Fruit fly (Drosophila melanogaster): ENCODE results near the gene lush.

The lush gene

dm6 chr3L:19618072-19618958 is 12.4 kb upstream of the lush start, which contains the start of gene asf1 (continued):
- peak; percentile 24; the same call in 1 of the 2 replicates for TF ChIP-seq HLH3B (GFP tag; IDR thresholded peaks at IDR 0.05)
- TF ChIP-seq sna (GFP tag; IDR thresholded peaks at IDR 0.05; ENCODE audit: partially characterized antibody) = peak; percentile 67
- TF ChIP-seq knrl (GFP tag; IDR thresholded peaks at IDR 0.05; ENCODE audit: partially characterized antibody) = peak; percentile 76
- no peak for TF ChIP-seq p53 (GFP tag; optimal IDR thresholded peaks at IDR 0.05)
- TF ChIP-seq CG30020 (tag; optimal IDR thresholded peaks at IDR 0.05) = peak; percentile 23
- peak; percentile 73; the same call in 1 of the 3 replicates for TF ChIP-seq hb (GFP tag; IDR thresholded peaks at IDR 0.05; ENCODE audit: partially characterized antibody)
- TF ChIP-seq zen (tag; optimal IDR thresholded peaks at IDR 0.05) = peak; percentile 2
- peak; percentile 21 for TF ChIP-seq CG4617 (GFP tag; optimal IDR thresholded peaks at IDR 0.05; ENCODE audit: borderline replicate concordance)
- TF ChIP-seq CG10543 (GFP tag; optimal IDR thresholded peaks at IDR 0.05) = no peak
- no peak for TF ChIP-seq CG32767 (GFP tag; IDR thresholded peaks at IDR 0.05)
- TF ChIP-seq inv (GFP tag; IDR thresholded peaks at IDR 0.05; ENCODE audit: partially characterized antibody) = peak; percentile 71
- TF ChIP-seq CG12299 (tag; optimal IDR thresholded peaks at IDR 0.05) = no peak
- TF ChIP-seq CG12391 (tag; optimal IDR thresholded peaks at IDR 0.05) = peak; percentile 45
- peak; percentile 82 for TF ChIP-seq CG13287 (GFP tag; IDR thresholded peaks at IDR 0.05; ENCODE audit: partially characterized antibody)
- peak; percentile 88 for TF ChIP-seq CG9797 (GFP tag; optimal IDR thresholded peaks at IDR 0.05)
- TF ChIP-seq Scr (GFP tag; IDR thresholded peaks at IDR 0.05; ENCODE audit: partially characterized antibody) = peak; percentile 86
- TF ChIP-seq Camta (GFP tag; optimal IDR thresholded peaks at IDR 0.05) = no peak
- peak; percentile 15 for TF ChIP-seq CG7556 (GFP tag; optimal IDR thresholded peaks at IDR 0.05)

- TF ChIP-seq CG10209 (GFP tag; optimal IDR thresholded peaks at IDR 0.05) (peak; percentile 99), luna (GFP tag; optimal IDR thresholded peaks at IDR 0.05) (peak; percentile 95), CG7372 (GFP tag; IDR thresholded peaks at IDR 0.05) (peak; percentile 99), Hand (GFP tag; optimal IDR thresholded peaks at IDR 0.05) (peak; percentile 97), br (optimal IDR thresholded peaks at IDR 0.05) (no peak), sim (GFP tag; IDR thresholded peaks at IDR 0.05) (peak; percentile 94), dmrt11E (tag; optimal IDR thresholded peaks at IDR 0.05) (peak; percentile 99), pho (GFP tag; optimal IDR thresholded peaks at IDR 0.05) (peak; percentile 99), CG3726 (GFP tag; IDR thresholded peaks at IDR 0.05) (peak; percentile 97), Ptx1 (GFP tag; IDR thresholded peaks at IDR 0.05) (peak; percentile 99), CG33557 (GFP tag; optimal IDR thresholded peaks at IDR 0.05) (peak; percentile 100), BtbVII (GFP tag; optimal IDR thresholded peaks at IDR 0.05) (peak; percentile 99), nau (GFP tag; optimal IDR thresholded peaks at IDR 0.05) (no peak), sisA (GFP tag; IDR thresholded peaks at IDR 0.05) (peak; percentile 99), unc-4 (GFP tag; IDR thresholded peaks at IDR 0.05; ENCODE audit: partially characterized antibody) (peak; percentile 51; the same call in 1 of the 2 replicates), Fer3 (tag; optimal IDR thresholded peaks at IDR 0.05) (peak; percentile 99), Rfx (GFP tag; IDR thresholded peaks at IDR 0.05) (peak; percentile 99), CG5953 (GFP tag; IDR thresholded peaks at IDR 0.05) (peak; percentile 95), CG31365 (tag; optimal IDR thresholded peaks at IDR 0.05) (peak; percentile 79), CG1529 (GFP tag; optimal IDR thresholded peaks at IDR 0.05) (peak; percentile 99), gce (GFP tag; IDR thresholded peaks at IDR 0.05) (peak; percentile 95), Ets65A (GFP tag) (peak; percentile 100), CG42726 (GFP tag; IDR thresholded peaks at IDR 0.05; ENCODE audit: partially characterized antibody) (0 out of 2 replicates have a peak, but pooled peaks have one; percentile 32), disco-r (GFP tag; optimal IDR thresholded peaks at IDR 0.05) (peak; percentile 96), Doc3 (GFP tag; IDR thresholded peaks at IDR 0.05; ENCODE audit: partially characterized antibody) (no peak; the same call in 2 of the 3 replicates), CG30403 (GFP tag; optimal IDR thresholded peaks at IDR 0.05) (peak; percentile 100), CG10654 (GFP tag; optimal IDR thresholded peaks at IDR 0.05) (peak; percentile 99), Nf-YB (GFP tag; optimal IDR thresholded peaks at IDR 0.05) (peak; percentile 90), CG7556 (GFP tag; optimal IDR thresholded peaks at IDR 0.05) (peak; percentile 99), h (optimal IDR thresholded peaks at IDR 0.05) (no peak), CG6683 (GFP tag; optimal IDR thresholded peaks at IDR 0.05) (peak; percentile 97)
These were observed 6.3 kb upstream of the lush start, which contains the start of the genes Lon and PIG-F for dm6 chr3L:19612172-19612571. TSS of gene Lon (minus strand) at chr3L:19612199. TSS of gene PIG-F (plus strand) at chr3L:19612455.
